Fruit fly (Drosophila melanogaster) whole organism, embryonic: ENCODE measurements around the gene IntS14.

ENCODE experiments used
- Bgb ChIP-seq: fragments of 200-800 bp; sonication (Bioruptor generic); IDR thresholded peaks from 2 replicates; pipeline ENCODE4 v1.3.6; 2022; ENCODE audit warnings: missing biosample characterization, missing genetic modification characterization; ENCODE audit not compliant: partially characterized antibody
- CG10147 ChIP-seq: fragments of 200-800 bp; sonication (Bioruptor generic); optimal IDR thresholded peaks from 2 replicates; lab custom pipeline; 2019; ENCODE audit warnings: missing biosample characterization, mild to moderate bottlenecking, missing genetic modification characterization, moderate library complexity
- CG1024 ChIP-seq: fragments of 200-800 bp; sonication (Bioruptor generic); IDR thresholded peaks from 2 replicates; pipeline ENCODE4 v1.3.6; 2022; ENCODE audit warnings: missing biosample characterization, missing genetic modification characterization
- CG10267 ChIP-seq: fragments of 200-800 bp; sonication (Bioruptor generic); optimal IDR thresholded peaks from 2 replicates; lab custom pipeline; 2018; ENCODE audit warnings: missing biosample characterization, mild to moderate bottlenecking, missing genetic modification characterization, moderate library complexity
- CG11398 ChIP-seq: fragments of 200-800 bp; sonication (Bioruptor generic); optimal IDR thresholded peaks from 2 replicates; lab custom pipeline; 2016; ENCODE audit warnings: missing biosample characterization, missing genetic modification characterization
- CG12104 ChIP-seq: fragments of 200-800 bp; sonication (Bioruptor generic); optimal IDR thresholded peaks from 3 replicates; lab custom pipeline; 2016; ENCODE audit warnings: missing biosample characterization, missing genetic modification characterization
- CG12236 ChIP-seq: fragments of 200-800 bp; sonication (Bioruptor generic); optimal IDR thresholded peaks from 2 replicates; lab custom pipeline; 2016; ENCODE audit warnings: missing biosample characterization, missing genetic modification characterization
- CG14965 ChIP-seq: fragments of 200-800 bp; sonication (Bioruptor generic); optimal IDR thresholded peaks from 2 replicates; lab custom pipeline; 2016; ENCODE audit warnings: missing biosample characterization, missing genetic modification characterization, borderline replicate concordance
- CG15011 ChIP-seq: fragments of 200-800 bp; sonication (Bioruptor generic); optimal IDR thresholded peaks from 3 replicates; lab custom pipeline; 2018; ENCODE audit warnings: missing biosample characterization, mild to moderate bottlenecking, missing genetic modification characterization
- CG1529 ChIP-seq: fragments of 200-800 bp; sonication (Bioruptor generic); optimal IDR thresholded peaks from 3 replicates; lab custom pipeline; 2018; ENCODE audit warnings: missing biosample characterization, missing genetic modification characterization
- CG1832 ChIP-seq: fragments of 200-800 bp; sonication (Bioruptor generic); optimal IDR thresholded peaks from 2 replicates; lab custom pipeline; 2017; ENCODE audit warnings: missing biosample characterization, mild to moderate bottlenecking, missing genetic modification characterization, inconsistent platforms
- CG31365 ChIP-seq: fragments of 200-800 bp; sonication (Bioruptor generic); optimal IDR thresholded peaks from 2 replicates; lab custom pipeline; 2018; ENCODE audit warnings: missing biosample characterization, mild to moderate bottlenecking, missing genetic modification characterization
- CG31441 ChIP-seq: fragments of 200-800 bp; sonication (Bioruptor generic); IDR thresholded peaks from 2 replicates; pipeline ENCODE4 v1.3.6; 2022; ENCODE audit warnings: missing biosample characterization, missing genetic modification characterization
- CG33213 ChIP-seq: fragments of 200-800 bp; sonication (Bioruptor generic); optimal IDR thresholded peaks from 3 replicates; lab custom pipeline; 2016; ENCODE audit warnings: missing biosample characterization, missing genetic modification characterization
- CG33557 ChIP-seq: fragments of 200-800 bp; sonication (Bioruptor generic); optimal IDR thresholded peaks from 2 replicates; lab custom pipeline; 2019; ENCODE audit warnings: missing biosample characterization, mild to moderate bottlenecking, missing genetic modification characterization, moderate library complexity
- CG3838 ChIP-seq: fragments of 200-800 bp; sonication (Bioruptor generic); optimal IDR thresholded peaks from 3 replicates; lab custom pipeline; 2016; ENCODE audit warnings: missing biosample characterization, missing genetic modification characterization
- CG4282 ChIP-seq: fragments of 200-800 bp; sonication (Bioruptor generic); optimal IDR thresholded peaks from 2 replicates; lab custom pipeline; 2016; ENCODE audit warnings: missing biosample characterization, missing genetic modification characterization
- CG6254 ChIP-seq: fragments of 200-800 bp; sonication (Bioruptor generic); optimal IDR thresholded peaks from 3 replicates; lab custom pipeline; 2017; ENCODE audit warnings: mild to moderate bottlenecking, missing biosample characterization, missing genetic modification reagents, missing genetic modification characterization
- CG6689 ChIP-seq: fragments of 200-800 bp; sonication (Bioruptor generic); IDR thresholded peaks from 2 replicates; pipeline ENCODE4 v1.3.6; 2022; ENCODE audit warnings: missing biosample characterization, missing genetic modification characterization
- CG7372 ChIP-seq: fragments of 200-800 bp; sonication (Bioruptor generic); IDR thresholded peaks from 2 replicates; pipeline ENCODE4 v1.3.6; 2022; ENCODE audit warnings: missing biosample characterization, missing genetic modification characterization
- CG7839 ChIP-seq: fragments of 200-800 bp; sonication (Bioruptor generic); optimal IDR thresholded peaks from 3 replicates; lab custom pipeline; 2018; ENCODE audit warnings: missing biosample characterization, mild to moderate bottlenecking, missing genetic modification characterization, moderate library complexity
- Deaf1 ChIP-seq: fragments of 200-800 bp; optimal IDR thresholded peaks from 3 replicates; lab custom pipeline; 2019; ENCODE audit warnings: missing biosample characterization, mild to moderate bottlenecking, missing genetic modification characterization, moderate library complexity
- Dip2 ChIP-seq: fragments of 200-800 bp; sonication (Bioruptor generic); IDR thresholded peaks from 2 replicates; pipeline ENCODE4 v1.3.6; 2022; ENCODE audit warnings: missing biosample characterization, missing genetic modification characterization
- Dip3 ChIP-seq: fragments of 200-800 bp; sonication (Bioruptor generic); optimal IDR thresholded peaks from 3 replicates; lab custom pipeline; 2016; ENCODE audit warnings: missing biosample characterization, missing genetic modification characterization
- Drgx ChIP-seq: fragments of 200-800 bp; sonication (Bioruptor generic); IDR thresholded peaks from 2 replicates; pipeline ENCODE4 v1.3.6; 2022; ENCODE audit warnings: missing biosample characterization, missing genetic modification characterization
- E2f1 ChIP-seq: fragments of 200-800 bp; sonication (Bioruptor generic); IDR thresholded peaks from 2 replicates; pipeline ENCODE4 v1.3.6; 2022; ENCODE audit warnings: missing biosample characterization, missing genetic modification characterization
- Elba2 ChIP-seq: fragments of 200-800 bp; sonication (Bioruptor generic); optimal IDR thresholded peaks from 3 replicates; lab custom pipeline; 2016; ENCODE audit warnings: missing biosample characterization, missing genetic modification characterization
- Fer3 ChIP-seq: fragments of 200-800 bp; sonication (Bioruptor generic); optimal IDR thresholded peaks from 2 replicates; lab custom pipeline; 2018; ENCODE audit warnings: missing biosample characterization, mild to moderate bottlenecking, missing genetic modification characterization, moderate library complexity
- HLH4C ChIP-seq: fragments of 200-800 bp; sonication (Bioruptor generic); IDR thresholded peaks from 3 replicates; pipeline ENCODE4 v1.3.6; 2022; ENCODE audit warnings: missing biosample characterization, missing genetic modification characterization; ENCODE audit not compliant: partially characterized antibody
- Hr39 ChIP-seq: fragments of >200 bp; optimal IDR thresholded peaks from 2 replicates; lab custom pipeline; 2017
- Hr78 ChIP-seq, 2 experiments: fragments of 200-800 bp in 1 of 2; fragments of >200 bp in 1 of 2; sonication (Bioruptor generic) in 1 of 2; optimal IDR thresholded peaks; 2 replicates each; lab custom pipeline; 2017 to 2019; ENCODE audit warnings: missing biosample characterization in 2 of 2, missing genetic modification characterization in 2 of 2, mild to moderate bottlenecking in 1 of 2, moderate library complexity in 1 of 2
- Kr ChIP-seq: fragments of 200-800 bp; sonication (Bioruptor generic); optimal IDR thresholded peaks from 2 replicates; lab custom pipeline; 2017; ENCODE audit warnings: missing biosample characterization, mild to moderate bottlenecking, missing genetic modification characterization
- Lpt ChIP-seq: fragments of >200 bp; optimal IDR thresholded peaks from 2 replicates; lab custom pipeline; 2018; ENCODE audit warnings: missing biosample characterization, missing genetic modification characterization
- Med ChIP-seq: fragments of 200-800 bp; sonication (Bioruptor generic); peaks from one replicate; lab custom pipeline; 2016; ENCODE audit warnings: missing biosample characterization, missing genetic modification characterization, mild to moderate bottlenecking, inconsistent platforms, moderate library complexity
- Six4 ChIP-seq: fragments of 200-800 bp; sonication (Bioruptor generic); optimal IDR thresholded peaks from 2 replicates; lab custom pipeline; 2016; ENCODE audit warnings: missing biosample characterization, missing genetic modification characterization
- ab ChIP-seq: fragments of 200-800 bp; sonication (Bioruptor generic); optimal IDR thresholded peaks from 2 replicates; lab custom pipeline; 2016; ENCODE audit warnings: missing biosample characterization, missing genetic modification characterization
- cwo ChIP-seq: fragments of 200-800 bp; sonication (Bioruptor generic); optimal IDR thresholded peaks from 3 replicates; lab custom pipeline; 2017; ENCODE audit warnings: missing biosample characterization, missing genetic modification characterization, mild to moderate bottlenecking, moderate library complexity, missing genetic modification reagents
- eve ChIP-seq, 2 experiments: fragments of >200 bp; optimal IDR thresholded peaks; 2 replicates each; lab custom pipeline; 2017; ENCODE audit warnings: missing biosample characterization in 2 of 2, missing genetic modification characterization in 2 of 2
- hkb ChIP-seq, 2 experiments: fragments of 200-800 bp in 1 of 2; fragments of >200 bp in 1 of 2; sonication (Bioruptor generic) in 1 of 2; IDR thresholded peaks in 1 of 2; optimal IDR thresholded peaks in 1 of 2; 2 replicates each; pipeline versions ENCODE4 v1.3.6 to Lab custom; 2017 to 2022; ENCODE audit warnings: missing biosample characterization in 1 of 2, missing genetic modification characterization in 1 of 2
- jumu ChIP-seq: fragments of 200-800 bp; sonication (Bioruptor generic); optimal IDR thresholded peaks from 3 replicates; lab custom pipeline; 2016; ENCODE audit warnings: missing biosample characterization, missing genetic modification characterization
- lilli ChIP-seq: fragments of 200-800 bp; sonication (Bioruptor generic); optimal IDR thresholded peaks from 3 replicates; lab custom pipeline; 2016; ENCODE audit warnings: missing biosample characterization, missing genetic modification characterization
- lmd ChIP-seq: fragments of 200-800 bp; sonication (Bioruptor generic); IDR thresholded peaks from 2 replicates; pipeline ENCODE4 v1.3.6; 2022; ENCODE audit warnings: missing biosample characterization, missing genetic modification characterization
- pb ChIP-seq: fragments of 200-800 bp; sonication (Bioruptor generic); optimal IDR thresholded peaks from 3 replicates; lab custom pipeline; 2016; ENCODE audit warnings: missing biosample characterization, missing genetic modification characterization
- phol ChIP-seq: fragments of 200-800 bp; sonication (Bioruptor generic); optimal IDR thresholded peaks from 3 replicates; lab custom pipeline; 2018; ENCODE audit warnings: missing biosample characterization, mild to moderate bottlenecking, missing genetic modification characterization, moderate library complexity
- sim ChIP-seq: fragments of 200-800 bp; sonication (Bioruptor generic); IDR thresholded peaks from 2 replicates; pipeline ENCODE4 v1.3.6; 2022; ENCODE audit warnings: missing biosample characterization, missing genetic modification characterization
- sisA ChIP-seq: fragments of 200-800 bp; sonication (Bioruptor generic); IDR thresholded peaks from 2 replicates; pipeline ENCODE4 v1.3.6; 2022; ENCODE audit warnings: missing biosample characterization, missing genetic modification characterization
- tio ChIP-seq: fragments of 200-800 bp; sonication (Bioruptor generic); optimal IDR thresholded peaks from 2 replicates; lab custom pipeline; 2017; ENCODE audit warnings: missing biosample characterization, missing genetic modification characterization, inconsistent platforms
- toy ChIP-seq: fragments of 200-800 bp; sonication (Bioruptor generic); IDR thresholded peaks from 2 replicates; pipeline ENCODE4 v1.3.6; 2022; ENCODE audit warnings: missing biosample characterization, missing genetic modification characterization
- vnd ChIP-seq: fragments of 200-800 bp; sonication (Bioruptor generic); IDR thresholded peaks from 3 replicates; pipeline ENCODE4 v1.3.6; 2022; ENCODE audit warnings: missing biosample characterization, missing genetic modification characterization; ENCODE audit not compliant: partially characterized antibody
- wek ChIP-seq: fragments of 200-800 bp; sonication (Bioruptor generic); optimal IDR thresholded peaks from 3 replicates; lab custom pipeline; 2018; ENCODE audit warnings: missing biosample characterization, mild to moderate bottlenecking, missing genetic modification characterization, moderate library complexity
- zfh2 ChIP-seq: fragments of 200-800 bp; sonication (Bioruptor generic); optimal IDR thresholded peaks from 2 replicates; lab custom pipeline; 2016; ENCODE audit warnings: missing biosample characterization, missing genetic modification characterization

Gene IntS14

dm6 chr2L:1207432-1207831 lies 43.2 kb downstream of the IntS14 start (continued):
- TF ChIP-seq Deaf1 (no peak), CG1832 (GFP tag; lab: Kevin White, UChicago) (no peak), CG12104 (GFP tag; lab: Kevin White, UChicago) (no peak), phol (peak; percentile 12), eve (GFP tag; optimal IDR thresholded peaks at IDR 0.05; lab: Kevin White, UChicago) (peak in 1 of 2 experiments; percentile 67), Hr78 (GFP tag; optimal IDR thresholded peaks at IDR 0.05; lab: Kevin White, UChicago) (no peak), CG12236 (GFP tag; lab: Kevin White, UChicago) (no peak), Lpt (no peak), CG31441 (GFP tag; lab: Robert Waterston, UW) (peak; percentile 30; the same call in 1 of the 2 replicates), CG6689 (GFP tag; lab: Robert Waterston, UW) (peak; percentile 33), zfh2 (GFP tag; lab: Kevin White, UChicago) (no peak), Fer3 (tag; lab: Kevin White, UChicago) (peak; percentile 47), ab (GFP tag; lab: Kevin White, UChicago) (no peak), Hr39 (no peak), jumu (GFP tag; lab: Kevin White, UChicago) (no peak), HLH4C (no peak), CG33557 (no peak), CG10267 (tag; lab: Kevin White, UChicago) (no peak), CG3838 (GFP tag; lab: Kevin White, UChicago) (no peak), CG10147 (no peak), E2f1 (peak; percentile 56), Med (peak; percentile 82), pb (GFP tag; lab: Kevin White, UChicago) (no peak), Dip3 (GFP tag; lab: Kevin White, UChicago) (peak; percentile 24), CG33213 (GFP tag; lab: Kevin White, UChicago) (no peak), CG1024 (GFP tag; lab: Robert Waterston, UW) (no peak), lilli (peak; percentile 29), CG6254 (GFP tag; lab: Kevin White, UChicago) (no peak), Dip2 (peak; percentile 24; the same call in 1 of the 2 replicates), wek (GFP tag; lab: Kevin White, UChicago) (no peak), lmd (GFP tag; lab: Robert Waterston, UW) (peak; percentile 70; the same call in 1 of the 2 replicates), CG11398 (GFP tag; lab: Kevin White, UChicago) (no peak), CG4282 (GFP tag; lab: Kevin White, UChicago) (no peak), Six4 (GFP tag; lab: Kevin White, UChicago) (no peak), CG1529 (GFP tag; lab: Kevin White, UChicago) (peak; percentile 17), sisA (peak; percentile 55), Bgb (GFP tag; lab: Robert Waterston, UW) (no peak), hkb (optimal IDR thresholded peaks at IDR 0.05; lab: Kevin White, UChicago) (no peak), hkb (GFP tag; IDR thresholded peaks at IDR 0.05; lab: Robert Waterston, UW) (peak; percentile 75), CG15011 (GFP tag; lab: Kevin White, UChicago) (no peak), CG14965 (GFP tag; lab: Kevin White, UChicago) (no peak), Drgx (GFP tag; lab: Robert Waterston, UW) (no peak), cwo (GFP tag; lab: Kevin White, UChicago) (peak; percentile 29), CG7372 (peak; percentile 49; the same call in 1 of the 2 replicates), CG31365 (no peak), toy (GFP tag; lab: Robert Waterston, UW) (peak; percentile 41; the same call in 1 of the 2 replicates), vnd (GFP tag; lab: Robert Waterston, UW) (no peak), CG7839 (tag; lab: Kevin White, UChicago) (peak; percentile 64), tio (peak; percentile 39), Kr (GFP tag; lab: Kevin White, UChicago) (no peak), sim (no peak), Elba2 (no peak)
